Worm (Caenorhabditis elegans) whole organism, L1 larva: ENCODE measurements around the gene T06D8.2.

ENCODE experiments used
- C04F5.9 ChIP-seq: sonication (generic microtip); optimal IDR thresholded peaks from 2 replicates; lab custom pipeline; 2016; ENCODE audit warnings: missing genetic modification characterization, missing compliant biosample characterization
- C16A3.4 ChIP-seq: fragments of 150-350 bp; optimal IDR thresholded peaks from 2 replicates; lab custom pipeline; 2014; ENCODE audit warnings: missing biosample characterization, missing genetic modification characterization
- C34B4.2 ChIP-seq: sonication (generic microtip); optimal IDR thresholded peaks from 2 replicates; lab custom pipeline; 2017; ENCODE audit warnings: mild to moderate bottlenecking, missing genetic modification characterization, missing compliant biosample characterization
- F16B12.6 ChIP-seq: fragments of 150-350 bp; optimal IDR thresholded peaks from 2 replicates; lab custom pipeline; 2014; ENCODE audit warnings: missing biosample characterization, missing genetic modification characterization
- Y116A8C.19 ChIP-seq: sonication (generic microtip); optimal IDR thresholded peaks from 2 replicates; lab custom pipeline; 2016; ENCODE audit warnings: missing compliant biosample characterization, missing genetic modification characterization, borderline replicate concordance
- aha-1 ChIP-seq: fragments of 150-350 bp; optimal IDR thresholded peaks from 2 replicates; lab custom pipeline; 2014; ENCODE audit warnings: missing biosample characterization, missing genetic modification characterization
- alr-1 ChIP-seq: fragments of 200-800 bp; sonication (Bioruptor generic); optimal IDR thresholded peaks from 2 replicates; lab custom pipeline; 2018; ENCODE audit warnings: borderline replicate concordance, mild to moderate bottlenecking, missing genetic modification characterization, missing compliant biosample characterization
- aly-2 ChIP-seq: fragments of 150-350 bp; optimal IDR thresholded peaks from 2 replicates; lab custom pipeline; 2014; ENCODE audit warnings: missing biosample characterization, missing genetic modification characterization
- ama-1 ChIP-seq: fragments of 150-350 bp; optimal IDR thresholded peaks from 2 replicates; lab custom pipeline; 2014
- ceh-63 ChIP-seq: fragments of 200-800 bp; sonication (Bioruptor generic); optimal IDR thresholded peaks from 2 replicates; lab custom pipeline; 2018; ENCODE audit warnings: mild to moderate bottlenecking, missing genetic modification characterization, missing compliant biosample characterization
- ceh-8 ChIP-seq: fragments of 200-800 bp; sonication (Bioruptor generic); optimal IDR thresholded peaks from 2 replicates; lab custom pipeline; 2018; ENCODE audit warnings: mild to moderate bottlenecking, missing genetic modification characterization, moderate library complexity, missing compliant biosample characterization
- ceh-90 ChIP-seq: sonication (generic microtip); optimal IDR thresholded peaks from 2 replicates; lab custom pipeline; 2016; ENCODE audit warnings: missing genetic modification characterization, missing compliant biosample characterization
- efl-1 ChIP-seq, 4 experiments: fragments of 150-350 bp; optimal IDR thresholded peaks in 3 of 4; peaks in 1 of 4; 1 replicate in 1 of 4; 2 replicates in 3 of 4; lab custom pipeline; 2014; ENCODE audit warnings: missing biosample characterization in 2 of 4, missing genetic modification characterization in 2 of 4, missing genetic modification reagents in 2 of 4
- elt-2 ChIP-seq: sonication (generic microtip); optimal IDR thresholded peaks from 2 replicates; lab custom pipeline; 2016; ENCODE audit warnings: missing genetic modification characterization, mild to moderate bottlenecking, inconsistent platforms, missing compliant biosample characterization, missing genetic modification reagents
- elt-3 ChIP-seq, 6 experiments: fragments of 150-350 bp in 1 of 6; sonication (generic microtip); optimal IDR thresholded peaks; 2 replicates each; lab custom pipeline; 2017 to 2018; ENCODE audit warnings: missing biosample characterization in 6 of 6, missing genetic modification characterization in 6 of 6, inconsistent platforms in 1 of 6
- fkh-10 ChIP-seq: sonication (generic microtip); optimal IDR thresholded peaks from 2 replicates; lab custom pipeline; 2017; ENCODE audit warnings: missing biosample characterization, missing genetic modification reagents, missing genetic modification characterization
- fkh-4 ChIP-seq: sonication (generic microtip); optimal IDR thresholded peaks from 2 replicates; lab custom pipeline; 2016; ENCODE audit warnings: missing compliant biosample characterization, missing genetic modification characterization, borderline replicate concordance
- hlh-4 ChIP-seq: sonication (generic microtip); optimal IDR thresholded peaks from 2 replicates; lab custom pipeline; 2016; ENCODE audit warnings: mild to moderate bottlenecking, missing genetic modification characterization, missing compliant biosample characterization
- isw-1 ChIP-seq: fragments of 200-800 bp; sonication (Bioruptor generic); IDR thresholded peaks from 2 replicates; pipeline ENCODE4 v1.3.6; 2022; ENCODE audit warnings: missing genetic modification characterization, missing compliant biosample characterization
- jun-1 ChIP-seq: fragments of 150-350 bp; optimal IDR thresholded peaks from 2 replicates; lab custom pipeline; 2014; ENCODE audit warnings: missing biosample characterization, missing genetic modification reagents, missing genetic modification characterization
- lin-13 ChIP-seq: fragments of 150-350 bp; optimal IDR thresholded peaks from 2 replicates; lab custom pipeline; 2014; ENCODE audit warnings: missing biosample characterization, missing genetic modification reagents, missing genetic modification characterization
- lin-14 ChIP-seq: fragments of 200-800 bp; sonication (Bioruptor generic); optimal IDR thresholded peaks from 2 replicates; lab custom pipeline; 2018; ENCODE audit warnings: mild to moderate bottlenecking, missing genetic modification characterization, moderate library complexity, missing compliant biosample characterization
- lin-35 ChIP-seq, 2 experiments: fragments of 150-350 bp; optimal IDR thresholded peaks; 2 replicates each; lab custom pipeline; 2014; ENCODE audit warnings: missing biosample characterization in 2 of 2, missing genetic modification characterization in 2 of 2, missing genetic modification reagents in 2 of 2
- lin-39 ChIP-seq: fragments of 150-350 bp; optimal IDR thresholded peaks from 2 replicates; lab custom pipeline; 2014; ENCODE audit warnings: missing biosample characterization, missing genetic modification reagents, missing genetic modification characterization
- lir-3 ChIP-seq: sonication (generic microtip); optimal IDR thresholded peaks from 2 replicates; lab custom pipeline; 2016; ENCODE audit warnings: mild to moderate bottlenecking, missing genetic modification characterization, moderate library complexity, missing compliant biosample characterization; ENCODE audit not compliant: poor library complexity
- lsy-2 ChIP-seq, 2 experiments: fragments of 150-350 bp; optimal IDR thresholded peaks; 2 replicates each; lab custom pipeline; 2014; ENCODE audit warnings: missing biosample characterization in 2 of 2, missing genetic modification characterization in 2 of 2
- mab-9 ChIP-seq: fragments of 200-800 bp; sonication (Bioruptor generic); IDR thresholded peaks from 2 replicates; pipeline ENCODE4 v1.3.6; 2022; ENCODE audit warnings: missing genetic modification reagents, missing genetic modification characterization, missing compliant biosample characterization
- mdl-1 ChIP-seq, 2 experiments: fragments of 150-350 bp; optimal IDR thresholded peaks; 2 replicates each; lab custom pipeline; 2014 to 2017; ENCODE audit warnings: missing biosample characterization in 2 of 2, missing genetic modification characterization in 2 of 2, inconsistent platforms in 1 of 2
- mef-2 ChIP-seq: fragments of 150-350 bp; optimal IDR thresholded peaks from 2 replicates; lab custom pipeline; 2014; ENCODE audit warnings: missing biosample characterization, missing genetic modification characterization
- nhr-12 ChIP-seq: sonication (generic microtip); optimal IDR thresholded peaks from 2 replicates; lab custom pipeline; 2017; ENCODE audit warnings: missing biosample characterization, missing genetic modification characterization
- nhr-20 ChIP-seq: sonication (generic microtip); optimal IDR thresholded peaks from 2 replicates; lab custom pipeline; 2016; ENCODE audit warnings: mild to moderate bottlenecking, missing genetic modification characterization, missing compliant biosample characterization
- nhr-47 ChIP-seq: sonication (generic microtip); optimal IDR thresholded peaks from 2 replicates; lab custom pipeline; 2016; ENCODE audit warnings: mild to moderate bottlenecking, missing genetic modification characterization, moderate library complexity, missing compliant biosample characterization
- nhr-71 ChIP-seq: sonication (generic microtip); optimal IDR thresholded peaks from 2 replicates; lab custom pipeline; 2016; ENCODE audit warnings: mild to moderate bottlenecking, missing genetic modification characterization, moderate library complexity, missing compliant biosample characterization
- nhr-76 ChIP-seq: sonication (generic microtip); optimal IDR thresholded peaks from 2 replicates; lab custom pipeline; 2017; ENCODE audit warnings: missing biosample characterization, missing genetic modification characterization
- nhr-77 ChIP-seq: fragments of 150-350 bp; optimal IDR thresholded peaks from 2 replicates; lab custom pipeline; 2014; ENCODE audit warnings: missing biosample characterization, missing genetic modification characterization
- nhr-85 ChIP-seq: sonication (generic microtip); peaks from one replicate; lab custom pipeline; 2016; ENCODE audit warnings: missing genetic modification characterization, inconsistent platforms, missing compliant biosample characterization
- pag-3 ChIP-seq: sonication (generic microtip); optimal IDR thresholded peaks from 2 replicates; lab custom pipeline; 2017; ENCODE audit warnings: missing genetic modification characterization, mild to moderate bottlenecking, missing compliant biosample characterization, antibody characterized with exemption, borderline replicate concordance; ENCODE audit not compliant: insufficient read depth
- pax-3 ChIP-seq: fragments of 200-800 bp; sonication (Bioruptor generic); optimal IDR thresholded peaks from 2 replicates; lab custom pipeline; 2018; ENCODE audit warnings: mild to moderate bottlenecking, missing genetic modification characterization, moderate library complexity, missing compliant biosample characterization
- rnt-1 ChIP-seq: sonication (generic microtip); optimal IDR thresholded peaks from 2 replicates; lab custom pipeline; 2016; ENCODE audit warnings: mild to moderate bottlenecking, missing genetic modification characterization, moderate library complexity, missing compliant biosample characterization
- snpc-4 ChIP-seq: fragments of 150-350 bp; optimal IDR thresholded peaks from 2 replicates; lab custom pipeline; 2014; ENCODE audit warnings: missing biosample characterization, missing genetic modification characterization
- snu-23 ChIP-seq: sonication (generic microtip); optimal IDR thresholded peaks from 2 replicates; lab custom pipeline; 2016; ENCODE audit warnings: missing genetic modification characterization, missing compliant biosample characterization
- sox-4 ChIP-seq: sonication (generic microtip); optimal IDR thresholded peaks from 2 replicates; lab custom pipeline; 2016; ENCODE audit warnings: missing genetic modification characterization, missing compliant biosample characterization
- sptf-1 ChIP-seq: fragments of 150-350 bp; optimal IDR thresholded peaks from 2 replicates; lab custom pipeline; 2014; ENCODE audit warnings: missing biosample characterization, missing genetic modification characterization
- tbx-2 ChIP-seq: sonication (generic microtip); optimal IDR thresholded peaks from 2 replicates; lab custom pipeline; 2016; ENCODE audit warnings: missing genetic modification characterization, missing compliant biosample characterization
- unc-130 ChIP-seq: fragments of 150-350 bp; optimal IDR thresholded peaks from 2 replicates; lab custom pipeline; 2017; ENCODE audit warnings: missing biosample characterization, missing genetic modification characterization, inconsistent platforms
- unc-30 ChIP-seq: sonication (generic microtip); optimal IDR thresholded peaks from 2 replicates; lab custom pipeline; 2017; ENCODE audit warnings: missing biosample characterization, missing genetic modification characterization
- unc-62 ChIP-seq: fragments of 150-350 bp; optimal IDR thresholded peaks from 2 replicates; lab custom pipeline; 2014; ENCODE audit warnings: missing biosample characterization, missing genetic modification reagents, missing genetic modification characterization
- unc-86 ChIP-seq: sonication (generic microtip); optimal IDR thresholded peaks from 2 replicates; lab custom pipeline; 2016; ENCODE audit warnings: missing genetic modification characterization, missing compliant biosample characterization
- vab-15 ChIP-seq: sonication (generic microtip); optimal IDR thresholded peaks from 2 replicates; lab custom pipeline; 2017; ENCODE audit warnings: missing genotype, mild to moderate bottlenecking, missing genetic modification characterization, missing compliant biosample characterization
- ztf-11 ChIP-seq, 2 experiments: sonication (generic microtip); optimal IDR thresholded peaks; 2 replicates each; lab custom pipeline; 2016 to 2017; ENCODE audit warnings: missing genetic modification characterization in 2 of 2, missing biosample characterization in 1 of 2, missing compliant biosample characterization in 1 of 2
- ztf-4 ChIP-seq: fragments of 150-350 bp; optimal IDR thresholded peaks from 2 replicates; lab custom pipeline; 2014; ENCODE audit warnings: missing biosample characterization, missing genetic modification characterization

T06D8.2 gene

DNA sequence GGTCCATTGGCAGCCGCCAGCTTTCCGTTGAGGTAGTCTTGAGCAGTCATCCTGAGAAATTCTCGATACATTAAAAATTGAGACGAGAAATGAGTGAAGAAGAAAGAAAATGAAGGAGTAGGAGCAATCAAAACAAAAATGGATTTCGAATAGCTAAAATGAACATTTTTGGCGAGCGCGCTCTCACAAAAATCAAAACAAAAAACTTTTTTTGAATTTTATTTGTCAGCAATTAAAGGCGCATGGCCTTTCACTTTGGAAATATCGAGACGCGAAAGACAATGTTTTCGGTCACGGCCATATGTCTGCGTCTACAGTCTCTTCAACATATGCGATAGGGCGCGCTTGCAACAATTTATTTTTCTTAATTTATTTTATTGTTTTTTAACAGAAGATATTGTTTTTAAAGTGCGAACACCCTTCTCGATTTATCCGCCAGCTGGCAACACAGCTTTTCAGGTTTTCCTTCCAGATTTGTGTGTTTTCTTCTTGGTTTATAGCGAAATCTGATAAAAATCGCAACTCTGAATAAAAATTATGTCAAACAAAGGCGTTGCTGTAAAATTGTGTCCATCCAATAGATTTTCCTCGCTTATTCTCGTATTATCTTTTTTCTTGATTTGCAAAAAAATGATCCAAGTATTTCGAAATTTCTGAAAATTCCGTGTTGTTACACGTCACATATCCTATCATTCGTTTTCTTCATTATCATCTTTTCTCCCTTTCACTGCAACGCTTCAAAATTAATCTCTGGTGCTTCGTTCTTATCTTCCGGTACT lies 12.6 kb downstream of the T06D8.2 start, which contains the start of the genes rpn-9 and T06D8.9:
TSS of gene rpn-9 (minus strand) at position 51 of the 779 bp plus-strand sequence.
TSS of gene T06D8.9 (plus strand) at position 729 of the 779 bp plus-strand sequence.
- TF ChIP-seq nhr-12 (tag; lab: Kevin White, UChicago) (no peak), lin-14 (peak; percentile 89), fkh-4 (tag; lab: Kevin White, UChicago) (no peak), alr-1 (tag; lab: Kevin White, UChicago) (no peak), aha-1 (tag; lab: Kevin White, UChicago) (no peak), snu-23 (GFP tag; lab: Kevin White, UChicago) (peak; percentile 84), C34B4.2 (no peak), fkh-10 (GFP tag; lab: Kevin White, UChicago) (peak; percentile 57), lin-35 (GFP tag; optimal IDR thresholded peaks at IDR 0.05; lab: Kevin White, UChicago) (peak; percentile 81 to 89), C16A3.4 (tag; lab: Kevin White, UChicago) (peak; percentile 92), ztf-11 (tag; optimal IDR thresholded peaks at IDR 0.05; lab: Kevin White, UChicago) (peak in 1 of 2 experiments; percentile 29), pax-3 (peak; percentile 48), ztf-4 (tag; lab: Kevin White, UChicago) (peak; percentile 22), unc-62 (GFP tag; lab: Kevin White, UChicago) (no peak), pag-3 (no peak), nhr-76 (tag; lab: Kevin White, UChicago) (no peak), tbx-2 (tag; lab: Kevin White, UChicago) (peak; percentile 73), rnt-1 (tag; lab: Kevin White, UChicago) (peak; percentile 80), nhr-47 (peak; percentile 78), lin-13 (GFP tag; lab: Kevin White, UChicago) (peak; percentile 83), ceh-90 (tag; lab: Kevin White, UChicago) (no peak), sptf-1 (tag; lab: Kevin White, UChicago) (no peak), mdl-1 (tag; optimal IDR thresholded peaks at IDR 0.05; lab: Kevin White, UChicago) (peak in 1 of 2 experiments; percentile 75), lin-39 (tag; lab: Kevin White, UChicago) (no peak), efl-1 (optimal IDR thresholded peaks at IDR 0.05; lab: Kevin White, UChicago) (peak; percentile 83 to 87), efl-1 (GFP tag; optimal IDR thresholded peaks at IDR 0.05 in 1 of 2; lab: Kevin White, UChicago) (peak; percentile 80 to 96), C04F5.9 (tag; lab: Kevin White, UChicago) (peak; percentile 42), aly-2 (tag; lab: Kevin White, UChicago) (peak; percentile 36), mab-9 (GFP tag; lab: Robert Waterston, UW) (0 out of 2 replicates have a peak, but pooled peaks have one; percentile 49), nhr-20 (tag; lab: Kevin White, UChicago) (peak; percentile 89), nhr-77 (tag; lab: Kevin White, UChicago) (peak; percentile 72), Y116A8C.19 (tag; lab: Kevin White, UChicago) (no peak), nhr-85 (tag; lab: Kevin White, UChicago) (peak; percentile 71), nhr-71 (tag; lab: Kevin White, UChicago) (peak; percentile 89), snpc-4 (tag; lab: Kevin White, UChicago) (peak; percentile 75), lir-3 (peak; percentile 67), mef-2 (no peak), lsy-2 (tag; optimal IDR thresholded peaks at IDR 0.05; lab: Kevin White, UChicago) (peak; percentile 86 to 93), ama-1 (lab: Kevin White, UChicago) (no peak), unc-86 (peak; percentile 63), isw-1 (GFP tag; lab: Robert Waterston, UW) (peak; percentile 83), ceh-63 (no peak), sox-4 (tag; lab: Kevin White, UChicago) (no peak), ceh-8 (GFP tag; lab: Kevin White, UChicago) (no peak), hlh-4 (tag; lab: Kevin White, UChicago) (no peak), elt-2 (peak; percentile 31), vab-15 (tag; lab: Kevin White, UChicago) (no peak), elt-3 (tag; optimal IDR thresholded peaks at IDR 0.05; lab: Kevin White, UChicago) (peak in 2 of 6 experiments; percentile 19 to 89), F16B12.6 (tag; lab: Kevin White, UChicago) (peak; percentile 51), jun-1 (tag; lab: Kevin White, UChicago) (peak; percentile 37), unc-30 (tag; lab: Kevin White, UChicago) (no peak), unc-130 (tag; lab: Kevin White, UChicago) (peak; percentile 54)
